Fruit fly (Drosophila melanogaster) whole organism, pupa: ENCODE data around the gene Girdin.

Experiments
- CG10348 ChIP-seq: fragments of 200-800 bp; sonication (Bioruptor generic); IDR thresholded peaks from 2 replicates; pipeline ENCODE4 v1.3.6; 2022; ENCODE audit warnings: missing biosample characterization, missing genetic modification characterization
- CG14655 ChIP-seq: fragments of 200-800 bp; sonication (Bioruptor generic); optimal IDR thresholded peaks from 3 replicates; lab custom pipeline; 2017; ENCODE audit warnings: mild to moderate bottlenecking, missing biosample characterization, missing genetic modification reagents, missing genetic modification characterization
- CG15710 ChIP-seq: fragments of 200-800 bp; sonication (Bioruptor generic); optimal IDR thresholded peaks from 2 replicates; lab custom pipeline; 2018; ENCODE audit warnings: missing biosample characterization, mild to moderate bottlenecking, missing genetic modification characterization, moderate library complexity
- EcR ChIP-seq: fragments of 200-800 bp; sonication (Bioruptor generic); optimal IDR thresholded peaks from 3 replicates; lab custom pipeline; 2019; ENCODE audit warnings: missing biosample characterization, missing genetic modification characterization, mild to moderate bottlenecking, moderate library complexity, missing genetic modification reagents
- Ets98B ChIP-seq: fragments of 200-800 bp; sonication (Bioruptor generic); IDR thresholded peaks from 2 replicates; pipeline ENCODE4 v1.3.6; 2022; ENCODE audit warnings: missing biosample characterization, missing genetic modification characterization
- Pif1B ChIP-seq: fragments of 200-800 bp; sonication (Bioruptor generic); optimal IDR thresholded peaks from 3 replicates; lab custom pipeline; 2016; ENCODE audit warnings: missing biosample characterization, missing genetic modification characterization
- Snoo ChIP-seq: fragments of 200-800 bp; sonication (Bioruptor generic); optimal IDR thresholded peaks from 3 replicates; lab custom pipeline; 2017; ENCODE audit warnings: missing biosample characterization, mild to moderate bottlenecking, missing genetic modification characterization, inconsistent platforms
- fd96Ca ChIP-seq: fragments of 200-800 bp; sonication (Bioruptor generic); IDR thresholded peaks from 3 replicates; pipeline ENCODE4 v1.3.6; 2022; ENCODE audit warnings: missing biosample characterization, missing genetic modification characterization

DNA sequence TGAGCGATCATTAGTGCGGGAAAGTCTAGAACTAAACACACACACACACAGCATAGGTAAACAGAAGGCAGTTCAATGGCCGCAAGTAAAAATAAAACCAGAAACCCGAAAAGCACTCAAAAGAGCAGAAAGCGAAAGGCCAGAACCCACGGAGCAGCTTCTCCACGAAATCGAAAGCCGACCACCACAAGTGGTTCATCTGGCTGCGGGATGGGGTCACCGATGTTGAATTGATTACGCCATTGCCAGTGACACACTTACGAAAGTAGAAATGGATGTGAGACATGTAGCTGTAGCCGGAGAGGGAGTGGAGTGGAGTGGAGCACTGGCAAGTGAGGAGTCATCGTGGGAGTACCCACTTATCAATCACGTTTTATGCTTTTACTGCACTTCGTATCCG, 37.3 kb upstream of the Girdin start:
- TF ChIP-seq Ets98B (no peak), EcR (GFP tag; lab: Kevin White, UChicago) (no peak), CG10348 (GFP tag; lab: Robert Waterston, UW) (no peak), Snoo (tag; lab: Kevin White, UChicago) (no peak), CG15710 (tag; lab: Kevin White, UChicago) (no peak), CG14655 (GFP tag; lab: Kevin White, UChicago) (no peak), Pif1B (GFP tag; lab: Kevin White, UChicago) (no peak), fd96Ca (GFP tag; lab: Robert Waterston, UW) (no peak)
